Worm (Caenorhabditis elegans): Measurements from ENCODE around the gene bud-31.

bud-31 gene

ce11 chrIII:9698635-9699396 is 2.5 kb upstream of the bud-31 start:
- TF ChIP-seq sox-2 (GFP tag; IDR thresholded peaks at IDR 0.05) (no peak), ceh-14 (tag; optimal IDR thresholded peaks at IDR 0.05) (no peak), elt-2 (tag; optimal IDR thresholded peaks at IDR 0.05) (peak; percentile 5)

ce11 chrIII:9697886-9698285 is 1.6 kb upstream of the bud-31 start:
- TF ChIP-seq pros-1 (tag; optimal IDR thresholded peaks at IDR 0.05): no peak
- TF ChIP-seq ceh-9 (tag; optimal IDR thresholded peaks at IDR 0.05): no peak
- TF ChIP-seq ets-4 (tag; optimal IDR thresholded peaks at IDR 0.05): no peak
- TF ChIP-seq pat-9 (tag; optimal IDR thresholded peaks at IDR 0.05): no peak
- TF ChIP-seq hlh-30 (tag; optimal IDR thresholded peaks at IDR 0.05; ENCODE audit: insufficient read depth): no peak
- no peak for TF ChIP-seq hlh-15 (tag; optimal IDR thresholded peaks at IDR 0.05)
- TF ChIP-seq che-1 (tag; optimal IDR thresholded peaks at IDR 0.05): no peak
- TF ChIP-seq tbx-7 (tag; optimal IDR thresholded peaks at IDR 0.05): no peak
- TF ChIP-seq unc-86 (tag; optimal IDR thresholded peaks at IDR 0.05): no peak

- TF ChIP-seq tbx-2 (tag; optimal IDR thresholded peaks at IDR 0.05): peak; percentile 34
- no peak for TF ChIP-seq ceh-48 (tag; optimal IDR thresholded peaks at IDR 0.05)
- no peak for TF ChIP-seq pat-9 (tag; optimal IDR thresholded peaks at IDR 0.05)
- TF ChIP-seq ceh-18 (tag; optimal IDR thresholded peaks at IDR 0.05): peak; percentile 53
- TF ChIP-seq ceh-14 (tag; optimal IDR thresholded peaks at IDR 0.05): no peak
- TF ChIP-seq ceh-31 (tag; optimal IDR thresholded peaks at IDR 0.05): peak; percentile 6
- TF ChIP-seq F13H6.1 (tag; optimal IDR thresholded peaks at IDR 0.05): peak; percentile 59
- peak; percentile 18 for TF ChIP-seq ceh-34 (tag; optimal IDR thresholded peaks at IDR 0.05)
- TF ChIP-seq nfya-1 (tag; optimal IDR thresholded peaks at IDR 0.05): peak; percentile 70
- no peak for TF ChIP-seq pax-1 (tag; optimal IDR thresholded peaks at IDR 0.05)
- TF ChIP-seq nhr-232 (tag; optimal IDR thresholded peaks at IDR 0.05): no peak
- TF ChIP-seq unc-86 (tag; optimal IDR thresholded peaks at IDR 0.05): peak; percentile 3
These were observed 1.0 kb upstream of the bud-31 start for ce11 chrIII:9697323-9697722.

ce11 chrIII:9695379-9695778 is 938 bp downstream of the bud-31 start:
- peak; percentile 11 for TF ChIP-seq ceh-14 (tag; optimal IDR thresholded peaks at IDR 0.05)
- peak; percentile 19 for TF ChIP-seq unc-42 (tag; optimal IDR thresholded peaks at IDR 0.05)
- no peak for TF ChIP-seq ahr-1 (tag; optimal IDR thresholded peaks at IDR 0.05)

ce11 chrIII:9694474-9694873 is 1.8 kb downstream of the bud-31 start, which contains the start of gene set-3:
Gene set-3 (minus strand): TSS chrIII:9694574.
- TF ChIP-seq F13H6.1 (tag; optimal IDR thresholded peaks at IDR 0.05) (no peak), ceh-24 (tag; optimal IDR thresholded peaks at IDR 0.05) (no peak), pat-9 (tag; optimal IDR thresholded peaks at IDR 0.05) (no peak), unc-42 (tag; optimal IDR thresholded peaks at IDR 0.05) (no peak), ceh-22 (tag; optimal IDR thresholded peaks at IDR 0.05) (no peak), fkh-10 (GFP tag; optimal IDR thresholded peaks at IDR 0.05) (no peak), pros-1 (tag; optimal IDR thresholded peaks at IDR 0.05) (no peak), pqm-1 (tag; optimal IDR thresholded peaks at IDR 0.05) (no peak), fkh-6 (tag; optimal IDR thresholded peaks at IDR 0.05) (no peak), ets-4 (tag; optimal IDR thresholded peaks at IDR 0.05) (no peak), nhr-11 (tag; optimal IDR thresholded peaks at IDR 0.05) (no peak), hlh-13 (GFP tag; optimal IDR thresholded peaks at IDR 0.05) (no peak), sox-2 (GFP tag; IDR thresholded peaks at IDR 0.05) (no peak), ceh-6 (GFP tag; optimal IDR thresholded peaks at IDR 0.05) (no peak), odd-2 (tag; optimal IDR thresholded peaks at IDR 0.05) (no peak), ceh-34 (tag; optimal IDR thresholded peaks at IDR 0.05) (no peak), zip-5 (tag; optimal IDR thresholded peaks at IDR 0.05) (no peak), ceh-45 (GFP tag; IDR thresholded peaks at IDR 0.05) (no peak), lin-11 (tag; optimal IDR thresholded peaks at IDR 0.05) (no peak)
